Worm (Caenorhabditis elegans): ENCODE measurements around the gene fat-5.

DNA sequence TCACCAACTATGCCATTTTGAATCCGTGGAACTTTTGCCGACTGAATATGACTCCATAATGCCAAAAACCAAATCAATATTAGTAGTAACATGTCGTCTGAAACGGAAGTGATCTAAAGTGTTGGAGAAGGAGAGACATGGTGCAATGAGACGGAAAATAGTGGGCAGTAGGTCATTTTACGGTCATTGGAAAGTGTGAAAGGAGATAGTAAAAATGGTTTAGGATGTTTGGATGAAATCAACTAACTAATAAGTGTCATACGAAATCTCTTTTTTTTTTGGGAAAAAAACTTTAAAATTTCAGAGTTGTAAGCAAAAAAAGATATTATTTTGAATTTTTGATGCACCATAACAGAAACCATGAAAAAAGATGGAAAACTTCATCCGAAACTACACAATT is 15.0 kb downstream of the fat-5 start, which contains the start of gene cutl-4:
- TF ChIP-seq mep-1 (tag; optimal IDR thresholded peaks at IDR 0.05) (no peak), nhr-28 (tag; optimal IDR thresholded peaks at IDR 0.05) (no peak), elt-3 (tag; optimal IDR thresholded peaks at IDR 0.05) (no peak), mls-2 (tag; optimal IDR thresholded peaks at IDR 0.05) (no peak)

Measured in whole organism, mixed stage, embryonic.